Worm (Caenorhabditis elegans): ENCODE results near the gene srw-8.
A peak's percentile ranks its signal among the peaks of the same experiment; 100 is the strongest.

srw-8 gene

ce11 chrV:3054254-3054653 is 20.1 kb upstream of the srw-8 start, which contains the start of gene C50H11.8:
TSS of gene C50H11.8 (plus strand) at chrV:3054554.
- TF ChIP-seq unc-55 (GFP tag; optimal IDR thresholded peaks at IDR 0.05) (no peak), elt-4 (tag; optimal IDR thresholded peaks at IDR 0.05) (no peak), pax-1 (tag; optimal IDR thresholded peaks at IDR 0.05) (no peak), sox-4 (tag; optimal IDR thresholded peaks at IDR 0.05) (no peak), ttx-3 (tag; optimal IDR thresholded peaks at IDR 0.05) (no peak), ceh-19 (GFP tag; optimal IDR thresholded peaks at IDR 0.05) (no peak), T23F11.4 (GFP tag; optimal IDR thresholded peaks at IDR 0.05) (no peak), hlh-6 (tag; optimal IDR thresholded peaks at IDR 0.05) (no peak), ref-2 (tag; optimal IDR thresholded peaks at IDR 0.05) (no peak)

ce11 chrV:3046364-3046763 is 12.2 kb upstream of the srw-8 start:
- TF ChIP-seq ceh-34 (tag; optimal IDR thresholded peaks at IDR 0.05) = no peak
- no peak for TF ChIP-seq nhr-232 (tag; optimal IDR thresholded peaks at IDR 0.05)
- no peak for TF ChIP-seq ceh-30 (tag; optimal IDR thresholded peaks at IDR 0.05)

ce11 chrV:3044837-3045236 is 10.7 kb upstream of the srw-8 start, which contains the start of gene F59D6.1:
TSS of gene F59D6.1 (plus strand) at chrV:3045137.
- TF ChIP-seq sdc-2 (tag; optimal IDR thresholded peaks at IDR 0.05) (peak; percentile 47), tbx-2 (tag; optimal IDR thresholded peaks at IDR 0.05) (no peak)

- TF ChIP-seq pag-3 (tag; optimal IDR thresholded peaks at IDR 0.05; ENCODE audit: borderline replicate concordance) (no peak), ceh-6 (GFP tag; optimal IDR thresholded peaks at IDR 0.05) (no peak), sdc-2 (tag; optimal IDR thresholded peaks at IDR 0.05) (peak; percentile 94)
Measured at ce11 chrV:3040930-3041329, 6.8 kb upstream of the srw-8 start.

- TF ChIP-seq eyg-1 (tag; optimal IDR thresholded peaks at IDR 0.05) (no peak), pha-2 (tag; optimal IDR thresholded peaks at IDR 0.05) (no peak), ttx-3 (tag; optimal IDR thresholded peaks at IDR 0.05) (no peak), nhr-11 (tag; optimal IDR thresholded peaks at IDR 0.05) (no peak), npax-4 (tag; optimal IDR thresholded peaks at IDR 0.05) (no peak), K09A11.1 (tag; optimal IDR thresholded peaks at IDR 0.05; ENCODE audit: insufficient read depth) (no peak), ceh-34 (tag; optimal IDR thresholded peaks at IDR 0.05) (no peak), zip-5 (tag; optimal IDR thresholded peaks at IDR 0.05) (no peak), lim-6 (tag; optimal IDR thresholded peaks at IDR 0.05) (no peak), ahr-1 (tag; optimal IDR thresholded peaks at IDR 0.05) (no peak), fkh-10 (GFP tag; optimal IDR thresholded peaks at IDR 0.05) (no peak), ceh-14 (tag; optimal IDR thresholded peaks at IDR 0.05) (no peak), rnt-1 (tag; optimal IDR thresholded peaks at IDR 0.05) (no peak), mec-3 (tag; optimal IDR thresholded peaks at IDR 0.05; ENCODE audit: borderline replicate concordance) (no peak), nfya-1 (tag; optimal IDR thresholded peaks at IDR 0.05) (no peak)
Measured at ce11 chrV:3039282-3039681, 5.1 kb upstream of the srw-8 start, which contains the start of gene chpf-2. TSS of gene chpf-2 (minus strand) at chrV:3039382.

ce11 chrV:3038058-3038457 is 3.9 kb upstream of the srw-8 start:
- TF ChIP-seq pag-3 (tag; optimal IDR thresholded peaks at IDR 0.05; ENCODE audit: borderline replicate concordance) (no peak), fax-1 (tag; optimal IDR thresholded peaks at IDR 0.05) (no peak), unc-3 (GFP tag; conservative IDR thresholded peaks at IDR 0.05) (no peak), unc-3 (tag; optimal IDR thresholded peaks at IDR 0.05) (no peak), ceh-48 (tag; optimal IDR thresholded peaks at IDR 0.05) (no peak), sox-2 (GFP tag; IDR thresholded peaks at IDR 0.05) (no peak), zip-5 (tag; optimal IDR thresholded peaks at IDR 0.05) (no peak), T23F11.4 (GFP tag; optimal IDR thresholded peaks at IDR 0.05) (no peak), nhr-11 (tag; optimal IDR thresholded peaks at IDR 0.05) (no peak), dmd-4 (tag; optimal IDR thresholded peaks at IDR 0.05; ENCODE audit: borderline replicate concordance) (no peak)

Measured in whole organism, late embryonic.